Fruit fly (Drosophila melanogaster) whole organism: ENCODE results near the gene ara.

Source experiments
- CG8478 ChIP-seq: fragments of >200 bp; optimal IDR thresholded peaks from 2 replicates; lab custom pipeline; 2018; ENCODE audit warnings: inconsistent platforms
- Dll ChIP-seq: fragments of >200 bp; optimal IDR thresholded peaks from 2 replicates; lab custom pipeline; 2017
- psq ChIP-seq: fragments of >200 bp; optimal IDR thresholded peaks from 2 replicates; lab custom pipeline; 2017

dm6 chr3L:12532220-12532619 lies 48.3 kb upstream of the ara start:
- TF ChIP-seq psq (lab: Kevin White, UChicago) (no peak), CG8478 (no peak), Dll (lab: Kevin White, UChicago) (no peak)
